In the genomic region with DNA sequence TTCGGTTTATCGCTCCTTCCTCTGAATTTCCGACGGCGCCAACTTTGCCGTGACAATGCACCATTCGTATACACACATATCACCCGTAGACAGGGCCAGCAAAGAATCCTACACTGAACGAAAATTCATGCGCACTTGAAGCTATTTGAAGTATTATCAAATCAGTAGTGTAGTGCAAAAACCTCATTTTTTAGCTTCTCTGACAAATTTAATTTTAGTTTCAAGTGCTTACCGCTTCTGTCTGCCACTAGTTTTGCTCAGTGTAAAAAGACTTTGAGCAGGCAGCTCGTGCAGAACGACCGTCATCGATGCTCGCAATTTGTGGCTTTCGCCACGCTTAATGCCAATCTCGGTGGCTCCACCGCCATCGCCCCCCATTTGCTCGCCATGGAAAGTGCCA, we compare ENCODE assay signal across 1 fruit fly cellular context.
TF ChIP-seq lines count a peak whose summit lies in the region.

No protein-coding gene starts in this region.

TF ChIP-seq in whole organism, embryonic, 481 proteins besides CTCF, POLR2A, EP300 and RAD21 (continued from another document and continues in another):
- peak; percentile 39; the same call in 2 of the 3 replicates for TF ChIP-seq gce (GFP tag; IDR thresholded peaks at IDR 0.05; lab: Robert Waterston, UW)
- peak; percentile 22 for TF ChIP-seq CoRest (tag; optimal IDR thresholded peaks at IDR 0.05; lab: Kevin White, UChicago)
- no peak for TF ChIP-seq ac (GFP tag; optimal IDR thresholded peaks at IDR 0.05; lab: Kevin White, UChicago)
- TF ChIP-seq CG13624 (GFP tag; optimal IDR thresholded peaks at IDR 0.05; lab: Kevin White, UChicago), result no peak
- TF ChIP-seq btn (GFP tag; optimal IDR thresholded peaks at IDR 0.05; lab: Kevin White, UChicago), result no peak
- peak; percentile 25 for TF ChIP-seq Six4 (GFP tag; optimal IDR thresholded peaks at IDR 0.05; lab: Kevin White, UChicago)
- no peak for TF ChIP-seq YL-1 (GFP tag; optimal IDR thresholded peaks at IDR 0.05; lab: Kevin White, UChicago)
- peak; percentile 42 for TF ChIP-seq Blimp-1 (GFP tag; optimal IDR thresholded peaks at IDR 0.05; lab: Kevin White, UChicago)
- TF ChIP-seq CG3847 (GFP tag; IDR thresholded peaks at IDR 0.05; lab: Robert Waterston, UW), result peak; percentile 45; the same call in 1 of the 2 replicates
- TF ChIP-seq CG1792 (GFP tag; optimal IDR thresholded peaks at IDR 0.05; lab: Kevin White, UChicago), result no peak
- peak; percentile 48 for TF ChIP-seq CG6689 (GFP tag; IDR thresholded peaks at IDR 0.05; lab: Robert Waterston, UW)
- 0 out of 2 replicates have a peak, but pooled peaks have one; percentile 24 for TF ChIP-seq E2f2 (GFP tag; IDR thresholded peaks at IDR 0.05; lab: Robert Waterston, UW)
- no peak for TF ChIP-seq Max (GFP tag; optimal IDR thresholded peaks at IDR 0.05; lab: Kevin White, UChicago)
- TF ChIP-seq her (GFP tag; optimal IDR thresholded peaks at IDR 0.05; lab: Kevin White, UChicago), result peak; percentile 5
- no peak for TF ChIP-seq HmgD (GFP tag; optimal IDR thresholded peaks at IDR 0.05; lab: Kevin White, UChicago)
- peak; percentile 47; the same call in 2 of the 3 replicates for TF ChIP-seq tgo (GFP tag; IDR thresholded peaks at IDR 0.05; lab: Robert Waterston, UW)
- TF ChIP-seq gt (GFP tag; IDR thresholded peaks at IDR 0.05; lab: Robert Waterston, UW), result peak; percentile 12; the same call in 1 of the 2 replicates
- TF ChIP-seq Hsf (GFP tag; optimal IDR thresholded peaks at IDR 0.05; lab: Kevin White, UChicago), result peak; percentile 43
- no peak for TF ChIP-seq CG34224 (GFP tag; IDR thresholded peaks at IDR 0.05; lab: Robert Waterston, UW; ENCODE audit: partially characterized antibody)
- no peak for TF ChIP-seq yki (optimal IDR thresholded peaks at IDR 0.05; lab: Kevin White, UChicago)
- TF ChIP-seq CG16779 (GFP tag; IDR thresholded peaks at IDR 0.05; lab: Robert Waterston, UW), result no peak
- peak; percentile 22 for TF ChIP-seq PHDP (tag; optimal IDR thresholded peaks at IDR 0.05; lab: Kevin White, UChicago)
- no peak for TF ChIP-seq D19A (tag; optimal IDR thresholded peaks at IDR 0.05; lab: Kevin White, UChicago)
- 0 out of 2 replicates have a peak, but pooled peaks have one; percentile 36 for TF ChIP-seq CG1024 (GFP tag; IDR thresholded peaks at IDR 0.05; lab: Robert Waterston, UW)
- no peak for TF ChIP-seq sug (tag; optimal IDR thresholded peaks at IDR 0.05; lab: Kevin White, UChicago)
- peak; percentile 17 for TF ChIP-seq fu2 (GFP tag; optimal IDR thresholded peaks at IDR 0.05; lab: Kevin White, UChicago)
- peak; percentile 61 for TF ChIP-seq Xbp1 (GFP tag; optimal IDR thresholded peaks at IDR 0.05; lab: Kevin White, UChicago)
- TF ChIP-seq CG14710 (tag; optimal IDR thresholded peaks at IDR 0.05; lab: Kevin White, UChicago), result peak; percentile 1
- TF ChIP-seq Dip2 (GFP tag; IDR thresholded peaks at IDR 0.05; lab: Robert Waterston, UW), result no peak
- no peak for TF ChIP-seq CG42726 (GFP tag; IDR thresholded peaks at IDR 0.05; lab: Robert Waterston, UW; ENCODE audit: partially characterized antibody)
- TF ChIP-seq CG2129 (GFP tag; IDR thresholded peaks at IDR 0.05; lab: Robert Waterston, UW; ENCODE audit: partially characterized antibody), result no peak
- TF ChIP-seq CG5180 (GFP tag; optimal IDR thresholded peaks at IDR 0.05; lab: Kevin White, UChicago), result no peak
- no peak for TF ChIP-seq slou (GFP tag; optimal IDR thresholded peaks at IDR 0.05; lab: Kevin White, UChicago)
- peak; percentile 46 for TF ChIP-seq CG5245 (GFP tag; optimal IDR thresholded peaks at IDR 0.05; lab: Kevin White, UChicago)
- TF ChIP-seq CG18764 (GFP tag; optimal IDR thresholded peaks at IDR 0.05; lab: Kevin White, UChicago), result no peak
- 0 out of 3 replicates have a peak, but pooled peaks have one; percentile 27 for TF ChIP-seq H15 (GFP tag; IDR thresholded peaks at IDR 0.05; lab: Robert Waterston, UW)
- peak; percentile 23 for TF ChIP-seq NfI (GFP tag; optimal IDR thresholded peaks at IDR 0.05; lab: Kevin White, UChicago)
- no peak for TF ChIP-seq Dp (GFP tag; optimal IDR thresholded peaks at IDR 0.05; lab: Kevin White, UChicago)
- TF ChIP-seq Hmr (GFP tag; optimal IDR thresholded peaks at IDR 0.05; lab: Kevin White, UChicago), result no peak
- 0 out of 3 replicates have a peak, but pooled peaks have one; percentile 20 for TF ChIP-seq CG3726 (GFP tag; IDR thresholded peaks at IDR 0.05; lab: Robert Waterston, UW)
- TF ChIP-seq caup (GFP tag; optimal IDR thresholded peaks at IDR 0.05; lab: Kevin White, UChicago; ENCODE audit: severe bottlenecking), result no peak
- no peak for TF ChIP-seq CG8281 (tag; optimal IDR thresholded peaks at IDR 0.05; lab: Kevin White, UChicago)
- no peak for TF ChIP-seq Nf-YC (tag; optimal IDR thresholded peaks at IDR 0.05; lab: Kevin White, UChicago)
- TF ChIP-seq Nf-YB (GFP tag; optimal IDR thresholded peaks at IDR 0.05; lab: Kevin White, UChicago), result no peak
- peak; percentile 45; the same call in 1 of the 2 replicates for TF ChIP-seq E2f1 (GFP tag; IDR thresholded peaks at IDR 0.05; lab: Robert Waterston, UW)
- TF ChIP-seq CG13296 (GFP tag; optimal IDR thresholded peaks at IDR 0.05; lab: Kevin White, UChicago), result no peak
- TF ChIP-seq CG9609 (GFP tag; optimal IDR thresholded peaks at IDR 0.05; lab: Kevin White, UChicago), result peak; percentile 52
- peak; percentile 23 for TF ChIP-seq CG2875 (GFP tag; optimal IDR thresholded peaks at IDR 0.05; lab: Kevin White, UChicago)
- peak; percentile 65 for TF ChIP-seq Ptx1 (GFP tag; IDR thresholded peaks at IDR 0.05; lab: Robert Waterston, UW)
- peak; percentile 20 for TF ChIP-seq jumu (GFP tag; optimal IDR thresholded peaks at IDR 0.05; lab: Kevin White, UChicago)
- TF ChIP-seq Meics (GFP tag; optimal IDR thresholded peaks at IDR 0.05; lab: Kevin White, UChicago), result peak; percentile 21
- no peak for TF ChIP-seq psq (GFP tag; optimal IDR thresholded peaks at IDR 0.05; lab: Kevin White, UChicago)
- TF ChIP-seq HHEX (GFP tag; optimal IDR thresholded peaks at IDR 0.05; lab: Kevin White, UChicago), result no peak
- TF ChIP-seq CG8359 (GFP tag; optimal IDR thresholded peaks at IDR 0.05; lab: Kevin White, UChicago; ENCODE audit: borderline replicate concordance), result no peak
- peak; percentile 72 for TF ChIP-seq CG1603 (tag; optimal IDR thresholded peaks at IDR 0.05; lab: Kevin White, UChicago)
- 0 out of 2 replicates have a peak, but pooled peaks have one; percentile 23 for TF ChIP-seq CG31441 (GFP tag; IDR thresholded peaks at IDR 0.05; lab: Robert Waterston, UW)
- no peak for TF ChIP-seq grn (GFP tag; optimal IDR thresholded peaks at IDR 0.05; lab: Kevin White, UChicago)
- peak; percentile 37 for TF ChIP-seq CG17359 (tag; optimal IDR thresholded peaks at IDR 0.05; lab: Kevin White, UChicago)
- TF ChIP-seq lola (GFP tag; optimal IDR thresholded peaks at IDR 0.05; lab: Kevin White, UChicago), result peak in 1 of 3 experiments; percentile 15
- no peak for TF ChIP-seq Ets97D (GFP tag; optimal IDR thresholded peaks at IDR 0.05; lab: Kevin White, UChicago)
- no peak for TF ChIP-seq dm (GFP tag; optimal IDR thresholded peaks at IDR 0.05; lab: Kevin White, UChicago)
- no peak for TF ChIP-seq CG10565 (GFP tag; optimal IDR thresholded peaks at IDR 0.05; lab: Kevin White, UChicago)
- TF ChIP-seq chif (GFP tag; optimal IDR thresholded peaks at IDR 0.05; lab: Kevin White, UChicago), result peak; percentile 39 to 59
- TF ChIP-seq dpn (GFP tag; optimal IDR thresholded peaks at IDR 0.05; lab: Kevin White, UChicago), result peak; percentile 24 to 56
- no peak for TF ChIP-seq unc-4 (GFP tag; IDR thresholded peaks at IDR 0.05; lab: Robert Waterston, UW; ENCODE audit: partially characterized antibody)
- TF ChIP-seq CG15696 (tag; optimal IDR thresholded peaks at IDR 0.05; lab: Kevin White, UChicago), result no peak
- peak; percentile 38; the same call in 1 of the 2 replicates for TF ChIP-seq Nf-YA (GFP tag; IDR thresholded peaks at IDR 0.05; lab: Robert Waterston, UW)
- TF ChIP-seq aop (GFP tag; IDR thresholded peaks at IDR 0.05; lab: Robert Waterston, UW), result no peak
- no peak for TF ChIP-seq fru (optimal IDR thresholded peaks at IDR 0.05; lab: Kevin White, UChicago)
- no peak; the same call in 1 of the 2 replicates for TF ChIP-seq CG9932 (GFP tag; IDR thresholded peaks at IDR 0.05; lab: Robert Waterston, UW)
- no peak for TF ChIP-seq amos (GFP tag; IDR thresholded peaks at IDR 0.05; lab: Robert Waterston, UW; ENCODE audit: partially characterized antibody)
- no peak for TF ChIP-seq ham (GFP tag; IDR thresholded peaks at IDR 0.05; lab: Robert Waterston, UW)
- peak; percentile 60; the same call in 1 of the 3 replicates for TF ChIP-seq Optix (GFP tag; IDR thresholded peaks at IDR 0.05; lab: Robert Waterston, UW)
- peak; percentile 32 for TF ChIP-seq Hr3 (GFP tag; optimal IDR thresholded peaks at IDR 0.05; lab: Kevin White, UChicago)
- no peak for TF ChIP-seq CG10959 (GFP tag; IDR thresholded peaks at IDR 0.05; lab: Robert Waterston, UW)
- no peak for TF ChIP-seq CG12071 (GFP tag; optimal IDR thresholded peaks at IDR 0.05; lab: Kevin White, UChicago)
- TF ChIP-seq ranshi (GFP tag; IDR thresholded peaks at IDR 0.05; lab: Robert Waterston, UW), result no peak; the same call in 1 of the 2 replicates
- TF ChIP-seq ttk (GFP tag; IDR thresholded peaks at IDR 0.05; lab: Robert Waterston, UW), result peak; percentile 41; the same call in 1 of the 2 replicates
- TF ChIP-seq Usf (GFP tag; optimal IDR thresholded peaks at IDR 0.05; lab: Kevin White, UChicago), result no peak
- no peak for TF ChIP-seq CG33557 (GFP tag; optimal IDR thresholded peaks at IDR 0.05; lab: Kevin White, UChicago)
- peak; percentile 45 for TF ChIP-seq tin (GFP tag; optimal IDR thresholded peaks at IDR 0.05; lab: Kevin White, UChicago)
- TF ChIP-seq CG8478 (optimal IDR thresholded peaks at IDR 0.05; lab: Kevin White, UChicago), result no peak
- no peak for TF ChIP-seq hth (optimal IDR thresholded peaks at IDR 0.05; lab: Kevin White, UChicago)
- no peak for TF ChIP-seq pan (optimal IDR thresholded peaks at IDR 0.05; lab: Kevin White, UChicago)
- peak in 1 of 2 experiments; percentile 67 for TF ChIP-seq pan (GFP tag; optimal IDR thresholded peaks at IDR 0.05 in 1 of 2, IDR thresholded peaks at IDR 0.05 in 1 of 2)
- no peak for TF ChIP-seq ato (GFP tag; IDR thresholded peaks at IDR 0.05; lab: Robert Waterston, UW; ENCODE audit: partially characterized antibody)
- TF ChIP-seq cg (GFP tag; optimal IDR thresholded peaks at IDR 0.05; lab: Kevin White, UChicago), result no peak
- peak; percentile 28 for TF ChIP-seq bab2 (GFP tag; optimal IDR thresholded peaks at IDR 0.05; lab: Kevin White, UChicago)
- peak; percentile 35 for TF ChIP-seq nmo (GFP tag; optimal IDR thresholded peaks at IDR 0.05; lab: Kevin White, UChicago)
- no peak for TF ChIP-seq Adf1 (GFP tag; IDR thresholded peaks at IDR 0.05; lab: Robert Waterston, UW)
- TF ChIP-seq Sox100B (GFP tag; optimal IDR thresholded peaks at IDR 0.05; lab: Kevin White, UChicago), result no peak
- peak; percentile 41 for TF ChIP-seq CG30431 (GFP tag; optimal IDR thresholded peaks at IDR 0.05; lab: Kevin White, UChicago)
- 0 out of 2 replicates have a peak, but pooled peaks have one; percentile 26 for TF ChIP-seq danr (GFP tag; IDR thresholded peaks at IDR 0.05; lab: Robert Waterston, UW)
- TF ChIP-seq CG3995 (GFP tag; optimal IDR thresholded peaks at IDR 0.05; lab: Kevin White, UChicago), result no peak
- no peak for TF ChIP-seq CG32767 (GFP tag; IDR thresholded peaks at IDR 0.05; lab: Robert Waterston, UW)
- no peak for TF ChIP-seq bbx (GFP tag; IDR thresholded peaks at IDR 0.05; lab: Robert Waterston, UW; ENCODE audit: partially characterized antibody)
- no peak for TF ChIP-seq Opbp (GFP tag; IDR thresholded peaks at IDR 0.05; lab: Robert Waterston, UW; ENCODE audit: partially characterized antibody)
- TF ChIP-seq Kr (GFP tag; optimal IDR thresholded peaks at IDR 0.05; lab: Kevin White, UChicago), result no peak
- no peak for TF ChIP-seq CG43689 (GFP tag; IDR thresholded peaks at IDR 0.05; lab: Robert Waterston, UW)
- TF ChIP-seq CG13424 (tag; optimal IDR thresholded peaks at IDR 0.05; lab: Kevin White, UChicago), result peak; percentile 16
- TF ChIP-seq Vsx1 (GFP tag; optimal IDR thresholded peaks at IDR 0.05; lab: Kevin White, UChicago), result no peak
- no peak for TF ChIP-seq CG13894 (tag; optimal IDR thresholded peaks at IDR 0.05; lab: Kevin White, UChicago)
- TF ChIP-seq BEAF-32 (GFP tag; optimal IDR thresholded peaks at IDR 0.05; lab: Kevin White, UChicago), result no peak
- no peak for TF ChIP-seq en (GFP tag; optimal IDR thresholded peaks at IDR 0.05; lab: Kevin White, UChicago)
- no peak for TF ChIP-seq MBD-R2 (GFP tag; IDR thresholded peaks at IDR 0.05; lab: Robert Waterston, UW)
- no peak for TF ChIP-seq Eip74EF (GFP tag; optimal IDR thresholded peaks at IDR 0.05; lab: Kevin White, UChicago)
- peak; percentile 47 for TF ChIP-seq pnt (GFP tag; optimal IDR thresholded peaks at IDR 0.05; lab: Kevin White, UChicago)
- peak; percentile 21 for TF ChIP-seq Camta (GFP tag; optimal IDR thresholded peaks at IDR 0.05; lab: Kevin White, UChicago)
- TF ChIP-seq CG9727 (GFP tag; optimal IDR thresholded peaks at IDR 0.05; lab: Kevin White, UChicago), result peak; percentile 32
- TF ChIP-seq klu (GFP tag; IDR thresholded peaks at IDR 0.05; lab: Robert Waterston, UW), result 0 out of 2 replicates have a peak, but pooled peaks have one; percentile 27
- TF ChIP-seq toy (GFP tag; IDR thresholded peaks at IDR 0.05; lab: Robert Waterston, UW), result 0 out of 2 replicates have a peak, but pooled peaks have one; percentile 48
- TF ChIP-seq Fer1 (GFP tag; optimal IDR thresholded peaks at IDR 0.05; lab: Kevin White, UChicago), result peak; percentile 34
- TF ChIP-seq CG1602 (GFP tag; optimal IDR thresholded peaks at IDR 0.05; lab: Kevin White, UChicago), result peak; percentile 5
- TF ChIP-seq bcd (GFP tag; optimal IDR thresholded peaks at IDR 0.05; lab: Kevin White, UChicago), result no peak
- TF ChIP-seq eyg (GFP tag; optimal IDR thresholded peaks at IDR 0.05; lab: Kevin White, UChicago), result no peak
- TF ChIP-seq otp (GFP tag; IDR thresholded peaks at IDR 0.05; lab: Robert Waterston, UW), result peak; percentile 67; the same call in 1 of the 3 replicates
- no peak for TF ChIP-seq CG8290 (GFP tag; optimal IDR thresholded peaks at IDR 0.05; lab: Kevin White, UChicago)
- TF ChIP-seq CG8290 (tag; optimal IDR thresholded peaks at IDR 0.05; lab: Kevin White, UChicago), result no peak
- no peak for TF ChIP-seq CG11093 (GFP tag; IDR thresholded peaks at IDR 0.05; lab: Robert Waterston, UW)
- peak; percentile 68 for TF ChIP-seq CG14441 (GFP tag; IDR thresholded peaks at IDR 0.05; lab: Robert Waterston, UW)
- TF ChIP-seq CG10274 (GFP tag; optimal IDR thresholded peaks at IDR 0.05; lab: Kevin White, UChicago), result no peak
- TF ChIP-seq Rx (GFP tag; IDR thresholded peaks at IDR 0.05; lab: Robert Waterston, UW), result no peak
- TF ChIP-seq Tbp (GFP tag; optimal IDR thresholded peaks at IDR 0.05; lab: Kevin White, UChicago), result no peak
- 0 out of 2 replicates have a peak, but pooled peaks have one; percentile 34 for TF ChIP-seq CG11085 (GFP tag; IDR thresholded peaks at IDR 0.05; lab: Robert Waterston, UW)
- TF ChIP-seq CG10979 (tag; optimal IDR thresholded peaks at IDR 0.05; lab: Kevin White, UChicago), result peak; percentile 35
